Fruit fly (Drosophila melanogaster) whole organism, wandering third instar larva: Measurements from ENCODE around the gene CG31528.

Source experiments
- brk ChIP-seq: fragments of 200-800 bp; sonication (Bioruptor generic); optimal IDR thresholded peaks from 2 replicates; lab custom pipeline; 2016; ENCODE audit warnings: missing biosample characterization, mild to moderate bottlenecking, missing genetic modification characterization
- lola ChIP-seq: fragments of >200 bp; optimal IDR thresholded peaks from 2 replicates; lab custom pipeline; 2017; ENCODE audit warnings: missing biosample characterization, missing genetic modification characterization
- rgr ChIP-seq: fragments of 200-800 bp; sonication (Bioruptor generic); optimal IDR thresholded peaks from 3 replicates; lab custom pipeline; 2016; ENCODE audit warnings: missing biosample characterization, mild to moderate bottlenecking, missing genetic modification characterization

dm6 chr3R:4458272-4458671 lies 42.0 kb downstream of the CG31528 start:
- TF ChIP-seq brk (GFP tag; lab: Kevin White, UChicago) (no peak), lola (no peak), rgr (GFP tag; lab: Kevin White, UChicago) (no peak)
